ENCODE assay signal across 2 fruit fly cellular contexts in the genomic region with DNA sequence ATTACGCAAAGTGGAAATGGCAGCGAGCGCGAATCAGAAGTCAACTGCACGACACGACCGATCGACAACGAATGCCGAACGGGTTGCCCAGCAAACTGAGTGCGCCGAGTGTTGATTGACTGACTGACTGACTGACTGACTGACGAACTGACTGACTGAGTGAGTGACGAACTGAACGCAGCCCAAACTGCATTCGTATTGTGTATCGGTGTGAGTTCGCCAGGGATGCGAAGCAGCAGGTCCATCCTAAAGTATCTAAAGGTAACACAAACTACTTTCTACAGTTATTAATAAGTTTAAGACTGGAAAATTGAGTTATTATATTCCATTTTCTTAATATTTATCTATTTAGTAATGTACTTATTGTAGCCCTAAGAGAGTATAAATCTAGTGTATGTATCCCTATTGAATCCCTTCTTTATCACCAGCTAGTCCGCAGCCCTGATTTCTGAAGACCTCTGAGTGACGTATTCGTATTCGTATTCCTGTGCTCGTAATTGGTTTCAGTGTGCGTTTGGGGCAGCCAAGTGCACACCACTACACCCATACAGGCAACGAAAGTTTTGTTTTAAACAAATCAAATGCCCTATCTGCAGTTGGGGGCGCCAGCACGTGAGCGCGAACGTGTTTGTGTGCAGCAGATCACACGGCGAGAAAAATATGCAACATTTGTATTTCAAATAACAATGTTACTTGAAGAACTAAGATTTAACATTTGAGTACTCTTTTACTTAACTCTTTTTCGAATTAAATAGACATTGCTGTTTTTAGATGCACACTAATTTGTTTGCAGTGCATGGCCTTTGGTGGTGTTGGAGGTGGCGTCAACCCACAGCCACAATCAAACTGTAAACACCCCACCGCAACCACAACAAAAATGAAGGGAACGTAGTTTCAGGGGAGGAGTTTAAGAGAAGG.
TF ChIP-seq lines count a peak whose summit lies in the region.

No protein-coding gene starts in this region.

TF ChIP-seq in whole organism, embryonic, 481 proteins besides CTCF, POLR2A, EP300 and RAD21 (continued from another document and continues in another):
- TF ChIP-seq Hmr (GFP tag; optimal IDR thresholded peaks at IDR 0.05; lab: Kevin White, UChicago) (peak; percentile 76), seq (GFP tag; IDR thresholded peaks at IDR 0.05; lab: Robert Waterston, UW) (peak; percentile 88), knrl (GFP tag; IDR thresholded peaks at IDR 0.05; lab: Robert Waterston, UW; ENCODE audit: partially characterized antibody) (no peak), vvl (GFP tag; IDR thresholded peaks at IDR 0.05; lab: Robert Waterston, UW) (peak; percentile 97), Rx (GFP tag; IDR thresholded peaks at IDR 0.05; lab: Robert Waterston, UW) (peak; percentile 93), CG14965 (GFP tag; optimal IDR thresholded peaks at IDR 0.05; lab: Kevin White, UChicago; ENCODE audit: borderline replicate concordance) (peak; percentile 87), Tbp (GFP tag; optimal IDR thresholded peaks at IDR 0.05; lab: Kevin White, UChicago) (no peak), TFAM (GFP tag; optimal IDR thresholded peaks at IDR 0.05; lab: Kevin White, UChicago) (peak; percentile 69), gfzf (GFP tag; optimal IDR thresholded peaks at IDR 0.05; lab: Kevin White, UChicago) (peak; percentile 1), hb (GFP tag; IDR thresholded peaks at IDR 0.05; lab: Robert Waterston, UW; ENCODE audit: partially characterized antibody) (no peak), hkb (optimal IDR thresholded peaks at IDR 0.05; lab: Kevin White, UChicago) (no peak), hkb (GFP tag; IDR thresholded peaks at IDR 0.05; lab: Robert Waterston, UW) (peak; percentile 96), CG5953 (GFP tag; IDR thresholded peaks at IDR 0.05; lab: Robert Waterston, UW) (peak; percentile 97), CG8924 (tag; optimal IDR thresholded peaks at IDR 0.05; lab: Kevin White, UChicago) (peak; percentile 97), Spps (tag; optimal IDR thresholded peaks at IDR 0.05; lab: Kevin White, UChicago) (peak; percentile 91), CG7745 (tag; optimal IDR thresholded peaks at IDR 0.05; lab: Kevin White, UChicago) (peak; percentile 11), CG11560 (tag; IDR thresholded peaks at IDR 0.05; lab: Robert Waterston, UW) (peak; percentile 78), CG11247 (GFP tag; IDR thresholded peaks at IDR 0.05; lab: Robert Waterston, UW) (peak; percentile 90), chn (GFP tag; optimal IDR thresholded peaks at IDR 0.05; lab: Kevin White, UChicago) (peak; percentile 96), CG17612 (GFP tag; IDR thresholded peaks at IDR 0.05; lab: Robert Waterston, UW) (peak; percentile 69), CG17568 (GFP tag; optimal IDR thresholded peaks at IDR 0.05; lab: Kevin White, UChicago) (peak; percentile 72), CG17385 (GFP tag; optimal IDR thresholded peaks at IDR 0.05; lab: Kevin White, UChicago) (peak; percentile 90), insv (GFP tag; optimal IDR thresholded peaks at IDR 0.05; lab: Kevin White, UChicago) (peak; percentile 18 to 45), CG11696 (GFP tag; IDR thresholded peaks at IDR 0.05; lab: Robert Waterston, UW) (peak; percentile 50), ind (GFP tag; optimal IDR thresholded peaks at IDR 0.05; lab: Kevin White, UChicago) (peak; percentile 95), CG8388 (GFP tag; optimal IDR thresholded peaks at IDR 0.05; lab: Kevin White, UChicago) (peak; percentile 95), Usf (GFP tag; optimal IDR thresholded peaks at IDR 0.05; lab: Kevin White, UChicago) (peak; percentile 66), ac (GFP tag; optimal IDR thresholded peaks at IDR 0.05; lab: Kevin White, UChicago) (peak; percentile 39), Dad (GFP tag; optimal IDR thresholded peaks at IDR 0.05; lab: Kevin White, UChicago) (peak; percentile 91), lab (GFP tag; optimal IDR thresholded peaks at IDR 0.05; lab: Kevin White, UChicago) (peak; percentile 92), nerfin-2 (GFP tag; IDR thresholded peaks at IDR 0.05; lab: Robert Waterston, UW; ENCODE audit: partially characterized antibody) (peak; percentile 37; the same call in 1 of the 2 replicates), CG14441 (GFP tag; IDR thresholded peaks at IDR 0.05; lab: Robert Waterston, UW) (peak; percentile 91), CG9932 (GFP tag; IDR thresholded peaks at IDR 0.05; lab: Robert Waterston, UW) (peak; percentile 22; the same call in 1 of the 2 replicates), en (GFP tag; optimal IDR thresholded peaks at IDR 0.05; lab: Kevin White, UChicago) (peak; percentile 93), MTF-1 (GFP tag; optimal IDR thresholded peaks at IDR 0.05; lab: Kevin White, UChicago; ENCODE audit: borderline replicate concordance) (peak; percentile 85), CG32767 (GFP tag; IDR thresholded peaks at IDR 0.05; lab: Robert Waterston, UW) (peak; percentile 89), ranshi (GFP tag; IDR thresholded peaks at IDR 0.05; lab: Robert Waterston, UW) (peak; percentile 95), crp (GFP tag; optimal IDR thresholded peaks at IDR 0.05; lab: Kevin White, UChicago) (peak; percentile 13 to 56), her (GFP tag; optimal IDR thresholded peaks at IDR 0.05; lab: Kevin White, UChicago) (peak; percentile 92), gcm (GFP tag; optimal IDR thresholded peaks at IDR 0.05; lab: Kevin White, UChicago) (peak; percentile 90), odd (GFP tag; optimal IDR thresholded peaks at IDR 0.05; lab: Kevin White, UChicago) (peak; percentile 85), rib (GFP tag; IDR thresholded peaks at IDR 0.05; lab: Robert Waterston, UW) (peak; percentile 37; the same call in 1 of the 2 replicates), CG13287 (GFP tag; IDR thresholded peaks at IDR 0.05; lab: Robert Waterston, UW; ENCODE audit: partially characterized antibody) (no peak), CG9437 (GFP tag; optimal IDR thresholded peaks at IDR 0.05; lab: Kevin White, UChicago) (peak; percentile 89), emc (GFP tag; optimal IDR thresholded peaks at IDR 0.05; lab: Kevin White, UChicago) (peak; percentile 72), CG11504 (tag; optimal IDR thresholded peaks at IDR 0.05; lab: Kevin White, UChicago) (peak; percentile 95), lbe (GFP tag; optimal IDR thresholded peaks at IDR 0.05; lab: Kevin White, UChicago) (peak; percentile 5), cas (GFP tag; IDR thresholded peaks at IDR 0.05; lab: Robert Waterston, UW) (peak; percentile 70), sd (tag; optimal IDR thresholded peaks at IDR 0.05; lab: Kevin White, UChicago) (peak; percentile 64), Pdp1 (GFP tag; optimal IDR thresholded peaks at IDR 0.05; lab: Kevin White, UChicago) (peak; percentile 89 to 91), CG34376 (GFP tag; optimal IDR thresholded peaks at IDR 0.05; lab: Kevin White, UChicago) (peak; percentile 25), CG32772 (GFP tag; IDR thresholded peaks at IDR 0.05; lab: Robert Waterston, UW) (peak; percentile 95), CG10431 (GFP tag; optimal IDR thresholded peaks at IDR 0.05; lab: Kevin White, UChicago) (peak; percentile 89), inv (GFP tag; IDR thresholded peaks at IDR 0.05; lab: Robert Waterston, UW; ENCODE audit: partially characterized antibody) (no peak), Xrp1 (GFP tag; IDR thresholded peaks at IDR 0.05; lab: Robert Waterston, UW) (peak; percentile 95), Hr78 (GFP tag; optimal IDR thresholded peaks at IDR 0.05; lab: Kevin White, UChicago) (peak in 1 of 2 experiments; percentile 95), H15 (GFP tag; IDR thresholded peaks at IDR 0.05; lab: Robert Waterston, UW) (peak; percentile 95), Poxn (GFP tag; IDR thresholded peaks at IDR 0.05; lab: Robert Waterston, UW) (no peak)

TF ChIP-seq in whole organism, prepupa, 60 proteins besides CTCF, POLR2A, EP300 and RAD21 (continued from another document):
- peak; percentile 47 for TF ChIP-seq CG6808 (GFP tag; optimal IDR thresholded peaks at IDR 0.05; lab: Kevin White, UChicago)
- TF ChIP-seq CG32006 (GFP tag; optimal IDR thresholded peaks at IDR 0.05; lab: Kevin White, UChicago): peak; percentile 88
- TF ChIP-seq dsx (GFP tag; optimal IDR thresholded peaks at IDR 0.05; lab: Kevin White, UChicago; ENCODE audit: poor library complexity, severe bottlenecking): peak; percentile 57
- peak; percentile 20 for TF ChIP-seq spab (GFP tag; optimal IDR thresholded peaks at IDR 0.05; lab: Kevin White, UChicago)
- peak; percentile 71 for TF ChIP-seq Sox102F (GFP tag; optimal IDR thresholded peaks at IDR 0.05; lab: Kevin White, UChicago)
- peak; percentile 59 for TF ChIP-seq CG9139 (GFP tag; optimal IDR thresholded peaks at IDR 0.05; lab: Kevin White, UChicago)
- TF ChIP-seq CG10631 (GFP tag; optimal IDR thresholded peaks at IDR 0.05; lab: Kevin White, UChicago): peak; percentile 82
- TF ChIP-seq OdsH (GFP tag; optimal IDR thresholded peaks at IDR 0.05; lab: Kevin White, UChicago): peak; percentile 78
- TF ChIP-seq ss (GFP tag; optimal IDR thresholded peaks at IDR 0.05; lab: Kevin White, UChicago): peak; percentile 14 to 49
- TF ChIP-seq cyc (GFP tag; optimal IDR thresholded peaks at IDR 0.05; lab: Kevin White, UChicago): peak; percentile 87
- TF ChIP-seq CG11762 (GFP tag; optimal IDR thresholded peaks at IDR 0.05; lab: Kevin White, UChicago; ENCODE audit: insufficient read depth): peak; percentile 65
- peak; percentile 92 for TF ChIP-seq eg (GFP tag; IDR thresholded peaks at IDR 0.05; lab: Robert Waterston, UW)
- TF ChIP-seq Sox14 (GFP tag; optimal IDR thresholded peaks at IDR 0.05; lab: Kevin White, UChicago): peak; percentile 84
